Worm (Caenorhabditis elegans) whole organism, late embryonic: Measurements from ENCODE around the gene gon-14.

Experiments
- C38D4.7 ChIP-seq: fragments of 200-800 bp; sonication (Bioruptor generic); optimal IDR thresholded peaks from 2 replicates; lab custom pipeline; 2018; ENCODE audit warnings: mild to moderate bottlenecking, missing genetic modification characterization, moderate library complexity, missing compliant biosample characterization
- T23F11.4 ChIP-seq: fragments of 200-800 bp; sonication (Bioruptor generic); optimal IDR thresholded peaks from 2 replicates; lab custom pipeline; 2018; ENCODE audit warnings: mild to moderate bottlenecking, missing genetic modification characterization, missing compliant biosample characterization
- ceh-2 ChIP-seq: sonication (generic microtip); optimal IDR thresholded peaks from 2 replicates; lab custom pipeline; 2016; ENCODE audit warnings: missing genotype, missing genetic modification characterization, missing compliant biosample characterization
- ceh-22 ChIP-seq: sonication (generic microtip); optimal IDR thresholded peaks from 2 replicates; lab custom pipeline; 2017; ENCODE audit warnings: missing biosample characterization, missing genetic modification characterization
- ceh-24 ChIP-seq: sonication (generic microtip); optimal IDR thresholded peaks from 2 replicates; lab custom pipeline; 2016; ENCODE audit warnings: mild to moderate bottlenecking, missing genetic modification characterization, missing compliant biosample characterization
- ceh-34 ChIP-seq: sonication (generic microtip); optimal IDR thresholded peaks from 2 replicates; lab custom pipeline; 2016; ENCODE audit warnings: mild to moderate bottlenecking, missing genetic modification characterization, missing compliant biosample characterization
- ceh-45 ChIP-seq: fragments of 200-800 bp; sonication (Bioruptor generic); IDR thresholded peaks from 2 replicates; pipeline ENCODE4 v1.3.6; 2022; ENCODE audit warnings: missing genetic modification reagents, missing genetic modification characterization, missing compliant biosample characterization
- ceh-6 ChIP-seq: fragments of 200-800 bp; sonication (Bioruptor generic); optimal IDR thresholded peaks from 2 replicates; lab custom pipeline; 2018; ENCODE audit warnings: mild to moderate bottlenecking, missing genetic modification characterization, missing compliant biosample characterization
- ceh-9 ChIP-seq: sonication (generic microtip); optimal IDR thresholded peaks from 2 replicates; lab custom pipeline; 2016; ENCODE audit warnings: mild to moderate bottlenecking, missing genetic modification characterization, inconsistent platforms, missing compliant biosample characterization
- dmd-4 ChIP-seq: sonication (generic microtip); optimal IDR thresholded peaks from 2 replicates; lab custom pipeline; 2016; ENCODE audit warnings: borderline replicate concordance, missing genetic modification characterization, missing compliant biosample characterization
- dve-1 ChIP-seq: sonication (generic microtip); optimal IDR thresholded peaks from 2 replicates; lab custom pipeline; 2017; ENCODE audit warnings: antibody characterized with exemption, mild to moderate bottlenecking, missing genetic modification characterization, missing compliant biosample characterization
- elt-2 ChIP-seq: sonication (generic microtip); optimal IDR thresholded peaks from 2 replicates; lab custom pipeline; 2016; ENCODE audit warnings: missing genetic modification reagents, missing genetic modification characterization, missing compliant biosample characterization
- elt-4 ChIP-seq: sonication (generic microtip); optimal IDR thresholded peaks from 2 replicates; lab custom pipeline; 2016; ENCODE audit warnings: missing genetic modification characterization, missing compliant biosample characterization
- ets-4 ChIP-seq: sonication (generic microtip); optimal IDR thresholded peaks from 2 replicates; lab custom pipeline; 2016; ENCODE audit warnings: missing genetic modification characterization, missing compliant biosample characterization
- eyg-1 ChIP-seq: sonication (generic microtip); optimal IDR thresholded peaks from 2 replicates; lab custom pipeline; 2016; ENCODE audit warnings: missing genotype, missing genetic modification characterization, missing compliant biosample characterization
- fax-1 ChIP-seq: sonication (generic microtip); optimal IDR thresholded peaks from 2 replicates; lab custom pipeline; 2016; ENCODE audit warnings: missing genotype, missing genetic modification characterization, missing compliant biosample characterization
- fkh-6 ChIP-seq: sonication (generic microtip); optimal IDR thresholded peaks from 2 replicates; lab custom pipeline; 2016; ENCODE audit warnings: missing genetic modification characterization, missing compliant biosample characterization
- hlh-13 ChIP-seq: fragments of 200-800 bp; sonication (Bioruptor generic); optimal IDR thresholded peaks from 2 replicates; lab custom pipeline; 2018; ENCODE audit warnings: mild to moderate bottlenecking, missing genetic modification characterization, missing compliant biosample characterization
- hlh-30 ChIP-seq: sonication (generic microtip); optimal IDR thresholded peaks from 2 replicates; lab custom pipeline; 2017; ENCODE audit warnings: antibody characterized with exemption, missing genetic modification characterization, missing compliant biosample characterization; ENCODE audit not compliant: insufficient read depth
- hlh-6 ChIP-seq: sonication (generic microtip); optimal IDR thresholded peaks from 2 replicates; lab custom pipeline; 2016; ENCODE audit warnings: missing genotype, missing genetic modification characterization, missing compliant biosample characterization
- madf-2 ChIP-seq: sonication (generic microtip); optimal IDR thresholded peaks from 2 replicates; lab custom pipeline; 2017; ENCODE audit warnings: missing genetic modification characterization, missing compliant biosample characterization
- mec-3 ChIP-seq: sonication (generic microtip); optimal IDR thresholded peaks from 2 replicates; lab custom pipeline; 2016; ENCODE audit warnings: borderline replicate concordance, missing genetic modification characterization, missing compliant biosample characterization
- nhr-232 ChIP-seq: sonication (generic microtip); optimal IDR thresholded peaks from 2 replicates; lab custom pipeline; 2016; ENCODE audit warnings: missing genetic modification characterization, missing compliant biosample characterization
- npax-4 ChIP-seq: sonication (generic microtip); optimal IDR thresholded peaks from 2 replicates; lab custom pipeline; 2016; ENCODE audit warnings: missing genetic modification characterization, missing compliant biosample characterization
- odd-2 ChIP-seq: sonication (generic microtip); optimal IDR thresholded peaks from 2 replicates; lab custom pipeline; 2017; ENCODE audit warnings: antibody characterized with exemption, mild to moderate bottlenecking, missing genetic modification characterization, missing compliant biosample characterization
- pat-9 ChIP-seq: fragments of 200-800 bp; sonication (Bioruptor generic); optimal IDR thresholded peaks from 2 replicates; lab custom pipeline; 2018; ENCODE audit warnings: mild to moderate bottlenecking, missing genetic modification characterization, moderate library complexity, missing compliant biosample characterization
- pqm-1 ChIP-seq: sonication (generic microtip); optimal IDR thresholded peaks from 2 replicates; lab custom pipeline; 2016; ENCODE audit warnings: missing genetic modification characterization, missing compliant biosample characterization
- pros-1 ChIP-seq: fragments of 150-350 bp; optimal IDR thresholded peaks from 2 replicates; lab custom pipeline; 2014; ENCODE audit warnings: missing biosample characterization, missing genetic modification reagents, missing genetic modification characterization
- ref-2 ChIP-seq: sonication (generic microtip); optimal IDR thresholded peaks from 2 replicates; lab custom pipeline; 2016; ENCODE audit warnings: missing genetic modification characterization, missing compliant biosample characterization
- sox-2 ChIP-seq: fragments of 200-800 bp; sonication (Bioruptor generic); IDR thresholded peaks from 2 replicates; pipeline ENCODE4 v1.3.6; 2022; ENCODE audit warnings: missing genetic modification reagents, missing genetic modification characterization, missing compliant biosample characterization
- sox-4 ChIP-seq: sonication (generic microtip); optimal IDR thresholded peaks from 2 replicates; lab custom pipeline; 2017; ENCODE audit warnings: mild to moderate bottlenecking, missing genetic modification characterization, inconsistent platforms, missing compliant biosample characterization
- syd-9 ChIP-seq: sonication (generic microtip); optimal IDR thresholded peaks from 2 replicates; lab custom pipeline; 2016; ENCODE audit warnings: mild to moderate bottlenecking, missing genetic modification characterization, moderate library complexity, missing compliant biosample characterization
- tbx-2 ChIP-seq: sonication (generic microtip); optimal IDR thresholded peaks from 2 replicates; lab custom pipeline; 2016; ENCODE audit warnings: missing genetic modification characterization, missing compliant biosample characterization
- ttx-3 ChIP-seq: sonication (generic microtip); optimal IDR thresholded peaks from 2 replicates; lab custom pipeline; 2016; ENCODE audit warnings: missing genetic modification reagents, missing genetic modification characterization, missing compliant biosample characterization
- unc-42 ChIP-seq: sonication (generic microtip); optimal IDR thresholded peaks from 2 replicates; lab custom pipeline; 2016; ENCODE audit warnings: missing genotype, missing genetic modification characterization, missing compliant biosample characterization
- unc-86 ChIP-seq: sonication (generic microtip); optimal IDR thresholded peaks from 2 replicates; lab custom pipeline; 2016; ENCODE audit warnings: missing genetic modification characterization, missing compliant biosample characterization
- zip-5 ChIP-seq: sonication (generic microtip); optimal IDR thresholded peaks from 2 replicates; lab custom pipeline; 2016; ENCODE audit warnings: missing genetic modification characterization, missing compliant biosample characterization
- ztf-16 ChIP-seq: sonication (generic microtip); optimal IDR thresholded peaks from 2 replicates; lab custom pipeline; 2017; ENCODE audit warnings: missing genetic modification characterization, missing compliant biosample characterization

Gene gon-14

ce11 chrV:6649317-6649716 lies 38.4 kb upstream of the gon-14 start, which contains the start of gene T10H9.1:
Gene T10H9.1, plus strand, starts transcription at chrV:6649617.
- no peak for TF ChIP-seq madf-2 (tag; lab: Kevin White, UChicago)
- no peak for TF ChIP-seq ttx-3 (tag; lab: Kevin White, UChicago)
- no peak for TF ChIP-seq tbx-2 (tag; lab: Kevin White, UChicago)
- TF ChIP-seq pqm-1 (tag; lab: Kevin White, UChicago) = no peak
- no peak for TF ChIP-seq eyg-1 (tag; lab: Kevin White, UChicago)
- no peak for TF ChIP-seq elt-4 (tag; lab: Kevin White, UChicago)
- TF ChIP-seq ceh-34 (tag; lab: Kevin White, UChicago) = no peak
- TF ChIP-seq nhr-232 (tag; lab: Kevin White, UChicago) = no peak
- no peak for TF ChIP-seq syd-9 (tag; lab: Kevin White, UChicago)
- no peak for TF ChIP-seq fax-1 (tag; lab: Kevin White, UChicago)

ce11 chrV:6645810-6646209 lies 34.9 kb upstream of the gon-14 start:
- TF ChIP-seq fkh-6 (tag; lab: Kevin White, UChicago) (no peak), ceh-2 (tag; lab: Kevin White, UChicago) (no peak), sox-4 (tag; lab: Kevin White, UChicago) (no peak), dve-1 (tag; lab: Kevin White, UChicago) (no peak), nhr-232 (tag; lab: Kevin White, UChicago) (no peak), mec-3 (tag; lab: Kevin White, UChicago) (no peak), zip-5 (tag; lab: Kevin White, UChicago) (no peak), pat-9 (tag; lab: Kevin White, UChicago) (no peak), hlh-6 (tag; lab: Kevin White, UChicago) (no peak), ttx-3 (tag; lab: Kevin White, UChicago) (no peak), syd-9 (tag; lab: Kevin White, UChicago) (no peak), unc-42 (tag; lab: Kevin White, UChicago) (no peak), hlh-13 (GFP tag; lab: Kevin White, UChicago) (no peak), ceh-9 (tag; lab: Kevin White, UChicago) (no peak), ref-2 (tag; lab: Kevin White, UChicago) (no peak), ceh-22 (no peak), odd-2 (tag; lab: Kevin White, UChicago) (no peak), C38D4.7 (GFP tag; lab: Kevin White, UChicago) (no peak), unc-86 (tag; lab: Kevin White, UChicago) (no peak), ceh-6 (GFP tag; lab: Kevin White, UChicago) (no peak)

- TF ChIP-seq sox-2 = no peak
- TF ChIP-seq unc-42 (tag; lab: Kevin White, UChicago) = no peak
- no peak for TF ChIP-seq ztf-16 (tag; lab: Kevin White, UChicago)
- TF ChIP-seq pros-1 = no peak
- TF ChIP-seq ceh-34 (tag; lab: Kevin White, UChicago) = no peak
- TF ChIP-seq tbx-2 (tag; lab: Kevin White, UChicago) = no peak
- no peak for TF ChIP-seq ceh-6 (GFP tag; lab: Kevin White, UChicago)
- no peak for TF ChIP-seq hlh-30 (tag; lab: Kevin White, UChicago)
- no peak for TF ChIP-seq npax-4 (tag; lab: Kevin White, UChicago)
- no peak for TF ChIP-seq ttx-3 (tag; lab: Kevin White, UChicago)
- TF ChIP-seq ets-4 (tag; lab: Kevin White, UChicago) = no peak
- no peak for TF ChIP-seq ceh-45 (GFP tag; lab: Robert Waterston, UW)
- no peak for TF ChIP-seq dmd-4
- TF ChIP-seq ceh-24 (tag; lab: Kevin White, UChicago) = no peak
- no peak for TF ChIP-seq elt-2 (tag; lab: Kevin White, UChicago)
- no peak for TF ChIP-seq T23F11.4
Measured at ce11 chrV:6632925-6633324, 22.0 kb upstream of the gon-14 start, which contains the start of gene scd-2. Gene scd-2, plus strand, starts transcription at chrV:6633225.
